Worm (Caenorhabditis elegans) whole organism, late embryonic: ENCODE measurements around the gene F23F1.5.

Experiments used
- K09A11.1 ChIP-seq: sonication (generic microtip); optimal IDR thresholded peaks from 2 replicates; lab custom pipeline; 2017; ENCODE audit warnings: antibody characterized with exemption, mild to moderate bottlenecking, missing genetic modification characterization, missing compliant biosample characterization; ENCODE audit not compliant: insufficient read depth
- T23F11.4 ChIP-seq: fragments of 200-800 bp; sonication (Bioruptor generic); optimal IDR thresholded peaks from 2 replicates; lab custom pipeline; 2018; ENCODE audit warnings: mild to moderate bottlenecking, missing genetic modification characterization, missing compliant biosample characterization
- ahr-1 ChIP-seq: sonication (generic microtip); optimal IDR thresholded peaks from 2 replicates; lab custom pipeline; 2016; ENCODE audit warnings: missing genetic modification characterization, missing compliant biosample characterization
- ceh-19 ChIP-seq: fragments of 200-800 bp; sonication (Bioruptor generic); optimal IDR thresholded peaks from 2 replicates; lab custom pipeline; 2018; ENCODE audit warnings: mild to moderate bottlenecking, missing genetic modification characterization, missing compliant biosample characterization
- ceh-24 ChIP-seq: sonication (generic microtip); optimal IDR thresholded peaks from 2 replicates; lab custom pipeline; 2016; ENCODE audit warnings: mild to moderate bottlenecking, missing genetic modification characterization, missing compliant biosample characterization
- ceh-30 ChIP-seq: fragments of 150-350 bp; optimal IDR thresholded peaks from 2 replicates; lab custom pipeline; 2014; ENCODE audit warnings: missing biosample characterization, missing genetic modification characterization
- ceh-31 ChIP-seq: sonication (generic microtip); optimal IDR thresholded peaks from 2 replicates; lab custom pipeline; 2016; ENCODE audit warnings: missing genetic modification characterization, missing compliant biosample characterization
- ceh-34 ChIP-seq: sonication (generic microtip); optimal IDR thresholded peaks from 2 replicates; lab custom pipeline; 2016; ENCODE audit warnings: mild to moderate bottlenecking, missing genetic modification characterization, missing compliant biosample characterization
- ceh-48 ChIP-seq: sonication (generic microtip); optimal IDR thresholded peaks from 2 replicates; lab custom pipeline; 2016; ENCODE audit warnings: missing genetic modification characterization, inconsistent platforms, missing compliant biosample characterization
- ceh-9 ChIP-seq: sonication (generic microtip); optimal IDR thresholded peaks from 2 replicates; lab custom pipeline; 2016; ENCODE audit warnings: mild to moderate bottlenecking, missing genetic modification characterization, inconsistent platforms, missing compliant biosample characterization
- dmd-4 ChIP-seq: sonication (generic microtip); optimal IDR thresholded peaks from 2 replicates; lab custom pipeline; 2016; ENCODE audit warnings: borderline replicate concordance, missing genetic modification characterization, missing compliant biosample characterization
- dve-1 ChIP-seq: sonication (generic microtip); optimal IDR thresholded peaks from 2 replicates; lab custom pipeline; 2017; ENCODE audit warnings: antibody characterized with exemption, mild to moderate bottlenecking, missing genetic modification characterization, missing compliant biosample characterization
- elt-2 ChIP-seq: sonication (generic microtip); optimal IDR thresholded peaks from 2 replicates; lab custom pipeline; 2016; ENCODE audit warnings: missing genetic modification reagents, missing genetic modification characterization, missing compliant biosample characterization
- ets-4 ChIP-seq: sonication (generic microtip); optimal IDR thresholded peaks from 2 replicates; lab custom pipeline; 2016; ENCODE audit warnings: missing genetic modification characterization, missing compliant biosample characterization
- eyg-1 ChIP-seq: sonication (generic microtip); optimal IDR thresholded peaks from 2 replicates; lab custom pipeline; 2016; ENCODE audit warnings: missing genotype, missing genetic modification characterization, missing compliant biosample characterization
- fkh-6 ChIP-seq: sonication (generic microtip); optimal IDR thresholded peaks from 2 replicates; lab custom pipeline; 2016; ENCODE audit warnings: missing genetic modification characterization, missing compliant biosample characterization
- gmeb-2 ChIP-seq: sonication (generic microtip); optimal IDR thresholded peaks from 2 replicates; lab custom pipeline; 2016; ENCODE audit warnings: missing genetic modification characterization, inconsistent platforms, missing compliant biosample characterization
- hlh-15 ChIP-seq: sonication (generic microtip); optimal IDR thresholded peaks from 2 replicates; lab custom pipeline; 2016; ENCODE audit warnings: missing genetic modification characterization, missing compliant biosample characterization
- hlh-6 ChIP-seq: sonication (generic microtip); optimal IDR thresholded peaks from 2 replicates; lab custom pipeline; 2016; ENCODE audit warnings: missing genotype, missing genetic modification characterization, missing compliant biosample characterization
- hlh-8 ChIP-seq: sonication (generic microtip); optimal IDR thresholded peaks from 2 replicates; lab custom pipeline; 2016; ENCODE audit warnings: missing genotype, missing genetic modification characterization, missing compliant biosample characterization
- madf-2 ChIP-seq: sonication (generic microtip); optimal IDR thresholded peaks from 2 replicates; lab custom pipeline; 2017; ENCODE audit warnings: missing genetic modification characterization, missing compliant biosample characterization
- nhr-11 ChIP-seq: fragments of 150-350 bp; optimal IDR thresholded peaks from 2 replicates; lab custom pipeline; 2014; ENCODE audit warnings: missing biosample characterization, missing genetic modification characterization
- nhr-232 ChIP-seq: sonication (generic microtip); optimal IDR thresholded peaks from 2 replicates; lab custom pipeline; 2016; ENCODE audit warnings: missing genetic modification characterization, missing compliant biosample characterization
- npax-4 ChIP-seq: sonication (generic microtip); optimal IDR thresholded peaks from 2 replicates; lab custom pipeline; 2016; ENCODE audit warnings: missing genetic modification characterization, missing compliant biosample characterization
- pat-9 ChIP-seq: fragments of 200-800 bp; sonication (Bioruptor generic); optimal IDR thresholded peaks from 2 replicates; lab custom pipeline; 2018; ENCODE audit warnings: mild to moderate bottlenecking, missing genetic modification characterization, moderate library complexity, missing compliant biosample characterization
- pax-1 ChIP-seq: fragments of 150-350 bp; optimal IDR thresholded peaks from 2 replicates; lab custom pipeline; 2014; ENCODE audit warnings: missing biosample characterization, missing genetic modification characterization
- pha-2 ChIP-seq: sonication (generic microtip); optimal IDR thresholded peaks from 2 replicates; lab custom pipeline; 2017; ENCODE audit warnings: mild to moderate bottlenecking, missing genetic modification characterization, missing compliant biosample characterization
- pqm-1 ChIP-seq: sonication (generic microtip); optimal IDR thresholded peaks from 2 replicates; lab custom pipeline; 2016; ENCODE audit warnings: missing genetic modification characterization, missing compliant biosample characterization
- pros-1 ChIP-seq: fragments of 150-350 bp; optimal IDR thresholded peaks from 2 replicates; lab custom pipeline; 2014; ENCODE audit warnings: missing biosample characterization, missing genetic modification reagents, missing genetic modification characterization
- ref-2 ChIP-seq: sonication (generic microtip); optimal IDR thresholded peaks from 2 replicates; lab custom pipeline; 2016; ENCODE audit warnings: missing genetic modification characterization, missing compliant biosample characterization
- sdc-2 ChIP-seq: sonication (generic microtip); optimal IDR thresholded peaks from 2 replicates; lab custom pipeline; 2016; ENCODE audit warnings: missing genotype, missing genetic modification characterization, missing compliant biosample characterization
- sox-4 ChIP-seq: sonication (generic microtip); optimal IDR thresholded peaks from 2 replicates; lab custom pipeline; 2017; ENCODE audit warnings: mild to moderate bottlenecking, missing genetic modification characterization, inconsistent platforms, missing compliant biosample characterization
- syd-9 ChIP-seq: sonication (generic microtip); optimal IDR thresholded peaks from 2 replicates; lab custom pipeline; 2016; ENCODE audit warnings: mild to moderate bottlenecking, missing genetic modification characterization, moderate library complexity, missing compliant biosample characterization
- tbx-2 ChIP-seq: sonication (generic microtip); optimal IDR thresholded peaks from 2 replicates; lab custom pipeline; 2016; ENCODE audit warnings: missing genetic modification characterization, missing compliant biosample characterization
- tbx-7 ChIP-seq: sonication (generic microtip); optimal IDR thresholded peaks from 2 replicates; lab custom pipeline; 2016; ENCODE audit warnings: missing genotype, missing genetic modification characterization, missing compliant biosample characterization
- unc-3 ChIP-seq, 2 experiments: fragments of 200-800 bp in 1 of 2; sonication (Bioruptor generic) in 1 of 2; sonication (generic microtip) in 1 of 2; conservative IDR thresholded peaks in 1 of 2; optimal IDR thresholded peaks in 1 of 2; 2 replicates each; pipeline versions ENCODE4 v1.3.6 to Lab custom; 2016 to 2022; ENCODE audit warnings: missing compliant biosample characterization in 2 of 2, missing genetic modification characterization in 2 of 2, missing genetic modification reagents in 1 of 2
- ztf-16 ChIP-seq: sonication (generic microtip); optimal IDR thresholded peaks from 2 replicates; lab custom pipeline; 2017; ENCODE audit warnings: missing genetic modification characterization, missing compliant biosample characterization

F23F1.5 gene

DNA sequence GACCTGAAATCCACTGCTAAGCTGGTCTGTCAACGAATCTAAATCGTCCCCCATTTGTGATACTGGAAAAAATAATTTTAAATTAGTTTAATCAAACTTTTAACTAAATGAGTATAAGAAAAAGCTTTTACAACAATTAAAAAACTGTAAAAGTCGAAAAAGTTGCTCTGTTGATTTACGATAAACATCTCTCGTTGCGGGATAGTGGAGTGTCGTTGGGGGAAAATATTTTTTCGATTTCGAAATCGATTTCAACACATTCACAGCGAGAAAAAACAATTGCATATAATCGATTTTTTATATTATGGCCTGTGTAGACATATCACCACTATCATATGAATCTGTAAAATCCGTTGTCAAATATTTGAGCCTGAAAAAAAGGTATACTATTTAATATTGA, at the start of gene F23F1.5, which contains the start of gene fbxc-54:
TSS of gene F23F1.5 (minus strand) at position 64 of the 400 bp plus-strand sequence.
TSS of gene fbxc-54 (plus strand) at position 199 of the 400 bp plus-strand sequence.
- TF ChIP-seq ceh-34 (tag; lab: Kevin White, UChicago): no peak
- no peak for TF ChIP-seq hlh-8
- no peak for TF ChIP-seq dmd-4 (tag; lab: Kevin White, UChicago)
- TF ChIP-seq pros-1 (tag; lab: Kevin White, UChicago): no peak
- TF ChIP-seq pqm-1: no peak
- TF ChIP-seq fkh-6 (tag; lab: Kevin White, UChicago): no peak
- TF ChIP-seq pha-2 (tag; lab: Kevin White, UChicago): no peak
- TF ChIP-seq ets-4: no peak
- no peak for TF ChIP-seq syd-9 (tag; lab: Kevin White, UChicago)
- TF ChIP-seq ceh-30 (tag; lab: Kevin White, UChicago): no peak
- TF ChIP-seq hlh-15 (tag; lab: Kevin White, UChicago): no peak
- TF ChIP-seq ref-2 (tag; lab: Kevin White, UChicago): no peak
- TF ChIP-seq ahr-1 (tag; lab: Kevin White, UChicago): no peak
- no peak for TF ChIP-seq unc-3 (GFP tag; conservative IDR thresholded peaks at IDR 0.05; lab: Robert Waterston, UW)
- no peak for TF ChIP-seq unc-3 (tag; optimal IDR thresholded peaks at IDR 0.05; lab: Kevin White, UChicago)

DNA sequence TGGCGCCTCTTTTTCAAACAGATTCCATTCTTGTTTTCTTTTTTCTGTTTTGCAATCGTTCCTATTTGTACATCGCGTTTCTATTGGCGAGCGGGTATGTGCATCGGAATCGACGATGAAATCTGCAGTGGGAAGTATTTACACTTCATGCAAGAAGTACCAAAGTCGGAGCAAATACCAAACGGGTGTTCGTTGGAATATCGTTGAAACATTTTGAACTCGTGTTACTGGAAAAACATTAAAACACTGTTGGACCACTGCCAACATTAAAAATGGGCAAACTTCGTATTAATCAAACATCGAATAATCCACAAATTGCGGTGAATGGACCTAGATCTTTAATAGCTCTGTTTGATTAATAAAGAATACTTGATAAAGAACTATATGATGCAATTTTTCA, 47.8 kb upstream of the F23F1.5 start, which contains the start of gene C23H3.9:
TSS of gene C23H3.9 (minus strand) at position 101 of the 400 bp plus-strand sequence.
- TF ChIP-seq pax-1 (tag; lab: Kevin White, UChicago): no peak
- no peak for TF ChIP-seq dve-1
- no peak for TF ChIP-seq tbx-7 (tag; lab: Kevin White, UChicago)
- no peak for TF ChIP-seq pqm-1
- TF ChIP-seq ets-4: no peak
- TF ChIP-seq npax-4 (tag; lab: Kevin White, UChicago): no peak
- TF ChIP-seq tbx-2 (tag; lab: Kevin White, UChicago): no peak
- no peak for TF ChIP-seq T23F11.4
- no peak for TF ChIP-seq hlh-6
- no peak for TF ChIP-seq fkh-6 (tag; lab: Kevin White, UChicago)
- TF ChIP-seq nhr-232 (tag; lab: Kevin White, UChicago): no peak
- no peak for TF ChIP-seq sdc-2
- TF ChIP-seq pros-1 (tag; lab: Kevin White, UChicago): no peak
- TF ChIP-seq K09A11.1: no peak
- TF ChIP-seq ceh-30 (tag; lab: Kevin White, UChicago): no peak
- no peak for TF ChIP-seq ceh-48
- no peak for TF ChIP-seq gmeb-2 (tag; lab: Kevin White, UChicago)
- no peak for TF ChIP-seq ceh-24
- TF ChIP-seq elt-2: no peak
- TF ChIP-seq, all 69 proteins: peak for 0

DNA sequence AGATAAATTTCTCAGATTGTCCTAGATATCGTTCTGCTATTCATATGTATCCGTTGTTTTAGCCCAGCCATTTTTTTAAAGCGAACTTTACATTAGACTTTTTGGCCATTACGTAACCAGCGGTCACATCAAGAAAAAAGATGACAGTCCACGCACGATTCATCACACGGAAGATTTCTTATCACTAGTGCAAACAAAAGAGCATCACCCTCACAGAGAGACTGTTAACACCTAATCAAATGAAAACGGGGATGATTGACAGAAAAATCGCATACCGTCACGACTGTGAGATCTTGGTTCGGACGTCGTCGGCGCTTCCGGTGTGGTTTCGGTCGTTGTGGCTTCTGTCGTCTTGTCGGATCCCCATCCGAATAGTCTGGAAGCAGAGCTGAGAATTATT, 45.3 kb upstream of the F23F1.5 start:
- TF ChIP-seq npax-4 (tag; lab: Kevin White, UChicago) (no peak), ceh-31 (tag; lab: Kevin White, UChicago) (no peak), tbx-7 (tag; lab: Kevin White, UChicago) (no peak), sox-4 (tag; lab: Kevin White, UChicago) (no peak), hlh-6 (no peak), madf-2 (no peak), fkh-6 (tag; lab: Kevin White, UChicago) (no peak), ceh-19 (GFP tag; lab: Kevin White, UChicago) (no peak), ztf-16 (tag; lab: Kevin White, UChicago) (no peak), ceh-9 (tag; lab: Kevin White, UChicago) (no peak), dve-1 (no peak)

DNA sequence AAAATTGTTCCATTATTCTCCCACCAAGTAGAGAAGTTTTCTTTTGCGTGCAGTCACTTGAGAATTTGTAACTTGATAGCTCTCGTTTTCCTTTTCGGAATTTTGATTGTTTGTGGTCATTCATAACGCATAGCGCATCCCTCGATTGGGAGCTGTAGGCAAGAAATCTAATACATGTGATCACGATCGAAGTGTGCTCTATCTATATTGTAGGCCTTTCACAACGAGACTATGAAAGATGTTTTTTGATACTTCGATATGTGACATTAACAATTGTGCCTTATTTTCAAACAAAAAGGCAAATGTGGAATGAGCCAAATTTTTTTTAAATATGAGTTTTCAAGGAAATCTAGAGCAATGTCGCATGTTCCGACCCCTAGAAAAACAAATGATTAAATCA, 44.4 kb upstream of the F23F1.5 start:
- TF ChIP-seq hlh-8 (no peak), pat-9 (tag; lab: Kevin White, UChicago) (no peak), ceh-34 (tag; lab: Kevin White, UChicago) (peak; percentile 51), nhr-11 (tag; lab: Kevin White, UChicago) (no peak), elt-2 (no peak), eyg-1 (no peak)
